Worm (Caenorhabditis elegans) whole organism, L3 larva: ENCODE data around the gene T06C12.12.
A peak's percentile ranks its signal among the peaks of the same experiment; 100 is the strongest.

Experiments used
- R02D3.7 ChIP-seq: fragments of 150-350 bp; optimal IDR thresholded peaks from 2 replicates; lab custom pipeline; 2014; ENCODE audit warnings: missing biosample characterization, missing genetic modification characterization
- aly-2 ChIP-seq: fragments of 150-350 bp; optimal IDR thresholded peaks from 2 replicates; lab custom pipeline; 2014; ENCODE audit warnings: missing biosample characterization, missing genetic modification characterization
- ceh-16 ChIP-seq: sonication (generic microtip); optimal IDR thresholded peaks from 2 replicates; lab custom pipeline; 2017; ENCODE audit warnings: missing biosample characterization, missing genetic modification characterization
- ceh-82 ChIP-seq: fragments of 150-350 bp; optimal IDR thresholded peaks from 2 replicates; lab custom pipeline; 2014; ENCODE audit warnings: missing biosample characterization, missing genetic modification characterization
- daf-12 ChIP-seq: fragments of 150-350 bp; optimal IDR thresholded peaks from 2 replicates; lab custom pipeline; 2014; ENCODE audit warnings: missing biosample characterization, missing genetic modification reagents, missing genetic modification characterization
- egl-27 ChIP-seq: sonication (generic microtip); optimal IDR thresholded peaks from 4 replicates; lab custom pipeline; 2017; ENCODE audit warnings: missing biosample characterization, missing genetic modification reagents, missing genetic modification characterization
- elt-1 ChIP-seq: fragments of 150-350 bp; optimal IDR thresholded peaks from 2 replicates; lab custom pipeline; 2014; ENCODE audit warnings: missing biosample characterization, missing genetic modification characterization
- elt-2 ChIP-seq: sonication (generic microtip); optimal IDR thresholded peaks from 2 replicates; lab custom pipeline; 2016; ENCODE audit warnings: missing genetic modification reagents, mild to moderate bottlenecking, missing genetic modification characterization, missing compliant biosample characterization
- elt-3 ChIP-seq, 3 experiments: fragments of 150-350 bp in 1 of 3; sonication (generic microtip) in 2 of 3; optimal IDR thresholded peaks; 2 replicates in 2 of 3; 4 replicates in 1 of 3; lab custom pipeline; 2014 to 2017; ENCODE audit warnings: missing biosample characterization in 3 of 3, missing genetic modification characterization in 3 of 3
- eor-1 ChIP-seq, 2 experiments: fragments of 150-350 bp; optimal IDR thresholded peaks; 2 replicates each; lab custom pipeline; 2014 to 2018; ENCODE audit warnings: missing biosample characterization in 2 of 2, missing genetic modification characterization in 2 of 2
- fkh-2 ChIP-seq: fragments of 150-350 bp; optimal IDR thresholded peaks from 2 replicates; lab custom pipeline; 2014; ENCODE audit warnings: missing biosample characterization, missing genetic modification reagents, missing genetic modification characterization
- fos-1 ChIP-seq: fragments of 150-350 bp; optimal IDR thresholded peaks from 2 replicates; lab custom pipeline; 2014; ENCODE audit warnings: missing biosample characterization, missing genetic modification characterization
- hmg-11 ChIP-seq: sonication (generic microtip); optimal IDR thresholded peaks from 2 replicates; lab custom pipeline; 2016; ENCODE audit warnings: missing genetic modification characterization, missing compliant biosample characterization
- jun-1 ChIP-seq: fragments of 150-350 bp; optimal IDR thresholded peaks from 2 replicates; lab custom pipeline; 2014; ENCODE audit warnings: missing biosample characterization, missing genetic modification reagents, missing genetic modification characterization
- lin-15B ChIP-seq: fragments of 150-350 bp; optimal IDR thresholded peaks from 2 replicates; lab custom pipeline; 2014; ENCODE audit warnings: missing biosample characterization, missing genetic modification characterization
- lin-39 ChIP-seq: fragments of 150-350 bp; optimal IDR thresholded peaks from 2 replicates; lab custom pipeline; 2018; ENCODE audit warnings: missing biosample characterization, missing genetic modification reagents, missing genetic modification characterization
- mdl-1 ChIP-seq: fragments of 150-350 bp; optimal IDR thresholded peaks from 2 replicates; lab custom pipeline; 2014; ENCODE audit warnings: missing biosample characterization, missing genetic modification characterization
- nfya-1 ChIP-seq: sonication (generic microtip); optimal IDR thresholded peaks from 2 replicates; lab custom pipeline; 2017; ENCODE audit warnings: missing genetic modification characterization, mild to moderate bottlenecking, missing compliant biosample characterization, antibody characterized with exemption, moderate library complexity; ENCODE audit not compliant: insufficient read depth
- nhr-23 ChIP-seq: fragments of 150-350 bp; optimal IDR thresholded peaks from 2 replicates; lab custom pipeline; 2014; ENCODE audit warnings: missing biosample characterization, missing genetic modification reagents, missing genetic modification characterization
- nhr-237 ChIP-seq: fragments of 150-350 bp; optimal IDR thresholded peaks from 2 replicates; lab custom pipeline; 2014; ENCODE audit warnings: missing biosample characterization, missing genetic modification characterization
- nhr-28 ChIP-seq: fragments of 150-350 bp; optimal IDR thresholded peaks from 2 replicates; lab custom pipeline; 2014; ENCODE audit warnings: missing biosample characterization, missing genetic modification characterization
- nhr-67 ChIP-seq: fragments of 150-350 bp; optimal IDR thresholded peaks from 2 replicates; lab custom pipeline; 2014; ENCODE audit warnings: missing biosample characterization, missing genetic modification characterization
- nhr-76 ChIP-seq: fragments of 150-350 bp; sonication (generic microtip); optimal IDR thresholded peaks from 5 replicates; lab custom pipeline; 2014; ENCODE audit warnings: missing biosample characterization, missing genetic modification characterization
- pha-4 ChIP-seq: fragments of 150-350 bp; optimal IDR thresholded peaks from 2 replicates; lab custom pipeline; 2014; ENCODE audit warnings: missing biosample characterization, missing genetic modification reagents, missing genetic modification characterization
- pqm-1 ChIP-seq: fragments of 150-350 bp; optimal IDR thresholded peaks from 2 replicates; lab custom pipeline; 2017; ENCODE audit warnings: missing biosample characterization, missing genetic modification characterization, inconsistent platforms
- sea-2 ChIP-seq: fragments of 150-350 bp; sonication (generic microtip); optimal IDR thresholded peaks from 4 replicates; lab custom pipeline; 2014; ENCODE audit warnings: missing biosample characterization, missing genetic modification reagents, missing genetic modification characterization
- snpc-4 ChIP-seq: fragments of 150-350 bp; optimal IDR thresholded peaks from 2 replicates; lab custom pipeline; 2014; ENCODE audit warnings: missing biosample characterization, missing genetic modification characterization
- tbx-2 ChIP-seq: sonication (generic microtip); optimal IDR thresholded peaks from 2 replicates; lab custom pipeline; 2016; ENCODE audit warnings: mild to moderate bottlenecking, missing genetic modification characterization, missing compliant biosample characterization
- unc-39 ChIP-seq: sonication (generic microtip); optimal IDR thresholded peaks from 4 replicates; lab custom pipeline; 2017; ENCODE audit warnings: missing biosample characterization, missing genetic modification characterization
- unc-62 ChIP-seq: fragments of 150-350 bp; sonication (generic microtip); optimal IDR thresholded peaks from 4 replicates; lab custom pipeline; 2014; ENCODE audit warnings: missing biosample characterization, missing genetic modification reagents, missing genetic modification characterization
- ztf-4 ChIP-seq: fragments of 150-350 bp; optimal IDR thresholded peaks from 2 replicates; lab custom pipeline; 2014; ENCODE audit warnings: missing biosample characterization, missing genetic modification characterization

The T06C12.12 gene

ce11 chrV:15884698-15885097, 7.2 kb upstream of the T06C12.12 start, which contains the start of gene oac-42:
TSS of gene oac-42 (minus strand) at chrV:15884798.
- TF ChIP-seq daf-12 (tag; lab: Kevin White, UChicago) (no peak), hmg-11 (no peak), tbx-2 (tag; lab: Kevin White, UChicago) (no peak), ztf-4 (tag; lab: Kevin White, UChicago) (no peak)

- TF ChIP-seq pqm-1 (tag; lab: Kevin White, UChicago), result peak; percentile 9
- TF ChIP-seq pha-4 (tag; lab: Kevin White, UChicago), result no peak
- no peak for TF ChIP-seq nhr-76 (tag; lab: Kevin White, UChicago)
Observed at ce11 chrV:15885967-15886366, 5.9 kb upstream of the T06C12.12 start, which contains the start of gene T06C12.9. TSS of gene T06C12.9 (minus strand) at chrV:15886067.

- TF ChIP-seq jun-1 (peak; percentile 70), elt-2 (peak; percentile 93), nfya-1 (peak; percentile 76), unc-62 (GFP tag; lab: Kevin White, UChicago) (no peak), pha-4 (tag; lab: Kevin White, UChicago) (peak; percentile 16), elt-3 (tag; optimal IDR thresholded peaks at IDR 0.05; lab: Kevin White, UChicago) (no peak), pqm-1 (tag; lab: Kevin White, UChicago) (peak; percentile 89), fos-1 (tag; lab: Kevin White, UChicago) (peak; percentile 33)
- TF ChIP-seq, all 47 proteins: peak for 6
Observed at ce11 chrV:15887708-15888295, 4.1 kb upstream of the T06C12.12 start.

ce11 chrV:15888751-15889150, 3.1 kb upstream of the T06C12.12 start, which contains the start of gene cgt-1:
TSS of gene cgt-1 (minus strand) at chrV:15888851.
- no peak for TF ChIP-seq fkh-2 (tag; lab: Kevin White, UChicago)

- TF ChIP-seq pha-4 (tag; lab: Kevin White, UChicago) (peak; percentile 51), elt-2 (peak; percentile 72), pqm-1 (tag; lab: Kevin White, UChicago) (peak; percentile 57), nhr-67 (no peak)
Observed at ce11 chrV:15890115-15890514, 1.7 kb upstream of the T06C12.12 start.

ce11 chrV:15891279-15891678, 582 bp upstream of the T06C12.12 start:
- TF ChIP-seq elt-3 (tag; optimal IDR thresholded peaks at IDR 0.05; lab: Kevin White, UChicago), result no peak
- TF ChIP-seq lin-15B (tag; lab: Kevin White, UChicago), result no peak
- no peak for TF ChIP-seq ztf-4 (tag; lab: Kevin White, UChicago)
- peak; percentile 73 for TF ChIP-seq pqm-1 (tag; lab: Kevin White, UChicago)
- TF ChIP-seq snpc-4 (tag; lab: Kevin White, UChicago), result no peak
- TF ChIP-seq mdl-1 (tag; lab: Kevin White, UChicago), result no peak
- TF ChIP-seq nhr-23 (tag; lab: Kevin White, UChicago), result no peak
- TF ChIP-seq elt-2, result peak; percentile 68
- no peak for TF ChIP-seq lin-39 (tag; lab: Kevin White, UChicago)
- TF ChIP-seq pha-4 (tag; lab: Kevin White, UChicago), result peak; percentile 77

ce11 chrV:15892696-15893095, 835 bp downstream of the T06C12.12 start, which contains the start of gene T06C12.11:
TSS of gene T06C12.11 (plus strand) at chrV:15892996.
- TF ChIP-seq nhr-28 (tag; lab: Kevin White, UChicago) (no peak), snpc-4 (tag; lab: Kevin White, UChicago) (no peak), eor-1 (tag; optimal IDR thresholded peaks at IDR 0.05; lab: Kevin White, UChicago) (no peak), egl-27 (tag; lab: Kevin White, UChicago) (no peak), ceh-82 (no peak)

- TF ChIP-seq ceh-82 (no peak), ceh-16 (no peak), unc-62 (GFP tag; lab: Kevin White, UChicago) (no peak), elt-1 (no peak), egl-27 (tag; lab: Kevin White, UChicago) (no peak), nhr-237 (no peak), nhr-67 (no peak), R02D3.7 (no peak), ztf-4 (tag; lab: Kevin White, UChicago) (no peak), sea-2 (GFP tag; lab: Kevin White, UChicago) (no peak), unc-39 (tag; lab: Kevin White, UChicago) (no peak), snpc-4 (tag; lab: Kevin White, UChicago) (no peak), lin-15B (tag; lab: Kevin White, UChicago) (no peak), daf-12 (tag; lab: Kevin White, UChicago) (no peak), aly-2 (no peak), pqm-1 (tag; lab: Kevin White, UChicago) (no peak)
Observed at ce11 chrV:15896671-15897070, 4.8 kb downstream of the T06C12.12 start, which contains the start of gene nhr-213. TSS of gene nhr-213 (minus strand) at chrV:15896771.
